Fruit fly (Drosophila melanogaster) whole organism, prepupa: ENCODE measurements around the gene Ugt316A1.
A peak's percentile ranks its signal among the peaks of the same experiment; 100 is the strongest.

Experiments
- Blimp-1 ChIP-seq: fragments of 200-800 bp; sonication (Bioruptor generic); optimal IDR thresholded peaks from 3 replicates; lab custom pipeline; 2017; ENCODE audit warnings: missing biosample characterization, missing genetic modification characterization, mild to moderate bottlenecking, moderate library complexity, missing genetic modification reagents
- CG10631 ChIP-seq: fragments of 200-800 bp; sonication (Bioruptor generic); optimal IDR thresholded peaks from 2 replicates; lab custom pipeline; 2016; ENCODE audit warnings: missing biosample characterization, missing genetic modification characterization
- CG10669 ChIP-seq: fragments of 200-800 bp; sonication (Bioruptor generic); optimal IDR thresholded peaks from 3 replicates; lab custom pipeline; 2018; ENCODE audit warnings: missing biosample characterization, mild to moderate bottlenecking, missing genetic modification characterization, moderate library complexity
- CG11294 ChIP-seq: fragments of 200-800 bp; sonication (Bioruptor generic); IDR thresholded peaks from 2 replicates; pipeline ENCODE4 v1.3.6; 2022; ENCODE audit warnings: missing biosample characterization, missing genetic modification characterization
- CG15336 ChIP-seq: fragments of 200-800 bp; sonication (Bioruptor generic); IDR thresholded peaks from 2 replicates; pipeline ENCODE4 v1.3.6; 2022; ENCODE audit warnings: missing biosample characterization, missing genetic modification characterization
- CG16779 ChIP-seq: fragments of 200-800 bp; sonication (Bioruptor generic); optimal IDR thresholded peaks from 3 replicates; lab custom pipeline; 2017; ENCODE audit warnings: missing biosample characterization, mild to moderate bottlenecking, missing genetic modification characterization
- CG3032 ChIP-seq: fragments of 200-800 bp; optimal IDR thresholded peaks from 2 replicates; lab custom pipeline; 2019; ENCODE audit warnings: missing biosample characterization, mild to moderate bottlenecking, missing genetic modification characterization, moderate library complexity
- CG32006 ChIP-seq: fragments of 200-800 bp; sonication (Bioruptor generic); optimal IDR thresholded peaks from 3 replicates; lab custom pipeline; 2017; ENCODE audit warnings: missing biosample characterization, mild to moderate bottlenecking, missing genetic modification characterization
- CG34406 ChIP-seq: fragments of 200-800 bp; sonication (Bioruptor generic); optimal IDR thresholded peaks from 3 replicates; lab custom pipeline; 2016; ENCODE audit warnings: missing biosample characterization, missing genetic modification characterization
- CG3919 ChIP-seq: fragments of 200-800 bp; sonication (Bioruptor generic); optimal IDR thresholded peaks from 3 replicates; lab custom pipeline; 2016; ENCODE audit warnings: missing biosample characterization, missing genetic modification characterization
- CG4318 ChIP-seq: fragments of 200-800 bp; sonication (Bioruptor generic); optimal IDR thresholded peaks from 3 replicates; lab custom pipeline; 2017; ENCODE audit warnings: missing biosample characterization, mild to moderate bottlenecking, missing genetic modification characterization
- CG6276 ChIP-seq: fragments of 200-800 bp; sonication (Bioruptor generic); optimal IDR thresholded peaks from 2 replicates; lab custom pipeline; 2017; ENCODE audit warnings: missing biosample characterization, mild to moderate bottlenecking, missing genetic modification characterization
- CG6792 ChIP-seq: fragments of 200-800 bp; sonication (Bioruptor generic); optimal IDR thresholded peaks from 3 replicates; lab custom pipeline; 2016; ENCODE audit warnings: missing biosample characterization, missing genetic modification characterization
- CG6808 ChIP-seq: fragments of 200-800 bp; sonication (Bioruptor generic); optimal IDR thresholded peaks from 3 replicates; lab custom pipeline; 2017; ENCODE audit warnings: missing biosample characterization, missing genetic modification characterization, mild to moderate bottlenecking, moderate library complexity, missing genetic modification reagents
- CG6854 ChIP-seq: fragments of 200-800 bp; sonication (Bioruptor generic); optimal IDR thresholded peaks from 2 replicates; lab custom pipeline; 2017; ENCODE audit warnings: missing biosample characterization, mild to moderate bottlenecking, missing genetic modification characterization
- CG7368 ChIP-seq: fragments of 200-800 bp; sonication (Bioruptor generic); optimal IDR thresholded peaks from 3 replicates; lab custom pipeline; 2016; ENCODE audit warnings: missing biosample characterization, missing genetic modification characterization
- CG8119 ChIP-seq: fragments of 200-800 bp; sonication (Bioruptor generic); IDR thresholded peaks from 3 replicates; pipeline ENCODE4 v1.3.6; 2022; ENCODE audit warnings: missing biosample characterization, missing genetic modification characterization
- CG8319 ChIP-seq: fragments of 200-800 bp; sonication (Bioruptor generic); optimal IDR thresholded peaks from 3 replicates; lab custom pipeline; 2016; ENCODE audit warnings: missing biosample characterization, missing genetic modification characterization
- CG8632 ChIP-seq: fragments of 200-800 bp; sonication (Bioruptor generic); optimal IDR thresholded peaks from 3 replicates; lab custom pipeline; 2016; ENCODE audit warnings: missing biosample characterization, missing genetic modification characterization
- Eip78C ChIP-seq: fragments of 200-800 bp; sonication (Bioruptor generic); peaks from one replicate; lab custom pipeline; 2016; ENCODE audit warnings: missing biosample characterization, missing genetic modification characterization
- Eip93F ChIP-seq: fragments of 200-800 bp; sonication (Bioruptor generic); optimal IDR thresholded peaks from 2 replicates; lab custom pipeline; 2016; ENCODE audit warnings: missing biosample characterization, mild to moderate bottlenecking, missing genetic modification characterization
- Ets21C ChIP-seq: fragments of 200-800 bp; sonication (Bioruptor generic); optimal IDR thresholded peaks from 3 replicates; lab custom pipeline; 2016; ENCODE audit warnings: missing biosample characterization, missing genetic modification characterization
- Ets96B ChIP-seq: fragments of 200-800 bp; optimal IDR thresholded peaks from 2 replicates; lab custom pipeline; 2019; ENCODE audit warnings: missing biosample characterization, mild to moderate bottlenecking, missing genetic modification characterization, moderate library complexity
- Gug ChIP-seq: fragments of 200-800 bp; sonication (Bioruptor generic); IDR thresholded peaks from 2 replicates; pipeline ENCODE4 v1.3.6; 2022; ENCODE audit warnings: missing biosample characterization, missing genetic modification characterization
- Hr39 ChIP-seq: fragments of 200-800 bp; sonication (Bioruptor generic); optimal IDR thresholded peaks from 2 replicates; lab custom pipeline; 2016; ENCODE audit warnings: missing biosample characterization, missing genetic modification characterization
- Hr4 ChIP-seq: fragments of 200-800 bp; sonication (Bioruptor generic); optimal IDR thresholded peaks from 3 replicates; lab custom pipeline; 2016; ENCODE audit warnings: missing biosample characterization, missing genetic modification characterization
- Lpt ChIP-seq: fragments of 200-800 bp; sonication (Bioruptor generic); optimal IDR thresholded peaks from 3 replicates; lab custom pipeline; 2016; ENCODE audit warnings: missing biosample characterization, missing genetic modification characterization
- Met ChIP-seq: fragments of 200-800 bp; sonication (Bioruptor generic); optimal IDR thresholded peaks from 3 replicates; lab custom pipeline; 2016; ENCODE audit warnings: missing biosample characterization, missing genetic modification characterization
- OdsH ChIP-seq: fragments of 200-800 bp; sonication (Bioruptor generic); optimal IDR thresholded peaks from 3 replicates; lab custom pipeline; 2016; ENCODE audit warnings: missing biosample characterization, missing genetic modification characterization
- Smox ChIP-seq: fragments of 200-800 bp; sonication (Bioruptor generic); optimal IDR thresholded peaks from 3 replicates; lab custom pipeline; 2016; ENCODE audit warnings: missing biosample characterization, missing genetic modification characterization
- Sox102F ChIP-seq: fragments of 200-800 bp; sonication (Bioruptor generic); optimal IDR thresholded peaks from 2 replicates; lab custom pipeline; 2016; ENCODE audit warnings: missing biosample characterization, mild to moderate bottlenecking, missing genetic modification characterization
- Sox14 ChIP-seq: fragments of 200-800 bp; sonication (Bioruptor generic); optimal IDR thresholded peaks from 3 replicates; lab custom pipeline; 2016; ENCODE audit warnings: missing biosample characterization, missing genetic modification characterization
- Sox15 ChIP-seq: fragments of 200-800 bp; sonication (Bioruptor generic); optimal IDR thresholded peaks from 3 replicates; lab custom pipeline; 2016; ENCODE audit warnings: missing biosample characterization, missing genetic modification characterization
- achi ChIP-seq: fragments of 200-800 bp; sonication (Bioruptor generic); optimal IDR thresholded peaks from 3 replicates; lab custom pipeline; 2016; ENCODE audit warnings: missing biosample characterization, missing genetic modification characterization
- acj6 ChIP-seq: fragments of 200-800 bp; sonication (Bioruptor generic); optimal IDR thresholded peaks from 3 replicates; lab custom pipeline; 2016; ENCODE audit warnings: missing biosample characterization, missing genetic modification characterization
- cyc ChIP-seq: fragments of 200-800 bp; sonication (Bioruptor generic); optimal IDR thresholded peaks from 3 replicates; lab custom pipeline; 2016; ENCODE audit warnings: missing biosample characterization, missing genetic modification characterization
- dac ChIP-seq: fragments of 200-800 bp; sonication (Bioruptor generic); optimal IDR thresholded peaks from 2 replicates; lab custom pipeline; 2017; ENCODE audit warnings: missing biosample characterization, mild to moderate bottlenecking, missing genetic modification characterization
- dsx ChIP-seq: fragments of 200-800 bp; optimal IDR thresholded peaks from 3 replicates; lab custom pipeline; 2019; ENCODE audit warnings: missing biosample characterization, mild to moderate bottlenecking, missing genetic modification characterization, moderate library complexity; ENCODE audit not compliant: poor library complexity, severe bottlenecking
- eg ChIP-seq: fragments of 200-800 bp; sonication (Bioruptor generic); IDR thresholded peaks from 3 replicates; pipeline ENCODE4 v1.3.6; 2022; ENCODE audit warnings: missing biosample characterization, missing genetic modification characterization
- esn ChIP-seq: fragments of 200-800 bp; sonication (Bioruptor generic); optimal IDR thresholded peaks from 2 replicates; lab custom pipeline; 2016; ENCODE audit warnings: missing biosample characterization, mild to moderate bottlenecking, missing genetic modification characterization, moderate library complexity
- fd59A ChIP-seq: fragments of 200-800 bp; sonication (Bioruptor generic); optimal IDR thresholded peaks from 2 replicates; lab custom pipeline; 2017; ENCODE audit warnings: missing biosample characterization, mild to moderate bottlenecking, missing genetic modification characterization, missing genetic modification reagents
- fkh ChIP-seq: fragments of 200-800 bp; sonication (Bioruptor generic); optimal IDR thresholded peaks from 3 replicates; lab custom pipeline; 2017; ENCODE audit warnings: missing biosample characterization, mild to moderate bottlenecking, missing genetic modification characterization, moderate library complexity
- lz ChIP-seq: fragments of 200-800 bp; sonication (Bioruptor generic); optimal IDR thresholded peaks from 3 replicates; lab custom pipeline; 2016; ENCODE audit warnings: missing biosample characterization, missing genetic modification characterization
- net ChIP-seq: fragments of 200-800 bp; sonication (Bioruptor generic); optimal IDR thresholded peaks from 3 replicates; lab custom pipeline; 2016; ENCODE audit warnings: missing biosample characterization, missing genetic modification characterization
- salr ChIP-seq, 2 experiments: fragments of 200-800 bp; sonication (Bioruptor generic); optimal IDR thresholded peaks; 3 replicates each; lab custom pipeline; 2016 to 2018; ENCODE audit warnings: missing biosample characterization in 2 of 2, missing genetic modification characterization in 2 of 2, mild to moderate bottlenecking in 1 of 2
- spab ChIP-seq: fragments of 200-800 bp; sonication (Bioruptor generic); optimal IDR thresholded peaks from 2 replicates; lab custom pipeline; 2017; ENCODE audit warnings: missing biosample characterization, mild to moderate bottlenecking, missing genetic modification characterization, missing genetic modification reagents
- ss ChIP-seq, 2 experiments: fragments of 200-800 bp; sonication (Bioruptor generic); optimal IDR thresholded peaks; 2 replicates in 1 of 2; 3 replicates in 1 of 2; lab custom pipeline; 2017 to 2018; ENCODE audit warnings: mild to moderate bottlenecking in 2 of 2, missing biosample characterization in 2 of 2, missing genetic modification characterization in 2 of 2, moderate library complexity in 1 of 2
- svp ChIP-seq: fragments of 200-800 bp; sonication (Bioruptor generic); peaks from one replicate; lab custom pipeline; 2016; ENCODE audit warnings: missing biosample characterization, missing genetic modification characterization
- topi ChIP-seq: fragments of 200-800 bp; sonication (Bioruptor generic); optimal IDR thresholded peaks from 3 replicates; lab custom pipeline; 2016; ENCODE audit warnings: missing biosample characterization, missing genetic modification characterization
- vri ChIP-seq: fragments of 200-800 bp; sonication (Bioruptor generic); optimal IDR thresholded peaks from 3 replicates; lab custom pipeline; 2016; ENCODE audit warnings: missing biosample characterization, mild to moderate bottlenecking, missing genetic modification characterization

The Ugt316A1 gene

dm6 chr3L:19027172-19027571 is 35.4 kb downstream of the Ugt316A1 start:
- TF ChIP-seq Eip78C (GFP tag; lab: Kevin White, UChicago): peak; percentile 71
- peak; percentile 54 for TF ChIP-seq svp (GFP tag; lab: Kevin White, UChicago)
- peak; percentile 12 for TF ChIP-seq CG32006 (GFP tag; lab: Kevin White, UChicago)
- TF ChIP-seq Hr4 (GFP tag; lab: Kevin White, UChicago): peak; percentile 17
- TF ChIP-seq OdsH (GFP tag; lab: Kevin White, UChicago): peak; percentile 13
- no peak for TF ChIP-seq net

dm6 chr3L:19024800-19025199 is 37.8 kb downstream of the Ugt316A1 start:
- TF ChIP-seq CG11294 (GFP tag; lab: Robert Waterston, UW) (no peak), fkh (no peak), CG34406 (GFP tag; lab: Kevin White, UChicago) (peak; percentile 50), CG15336 (GFP tag; lab: Robert Waterston, UW) (0 out of 2 replicates have a peak, but pooled peaks have one; percentile 20), CG6808 (GFP tag; lab: Kevin White, UChicago) (peak; percentile 48), Smox (GFP tag; lab: Kevin White, UChicago) (peak; percentile 66), CG10631 (peak; percentile 5), Sox14 (GFP tag; lab: Kevin White, UChicago) (peak; percentile 46), fd59A (no peak), CG3919 (GFP tag; lab: Kevin White, UChicago) (peak; percentile 72), achi (GFP tag; lab: Kevin White, UChicago) (peak; percentile 49), lz (peak; percentile 46), net (peak; percentile 8), Hr39 (GFP tag; lab: Kevin White, UChicago) (peak; percentile 68), Sox15 (GFP tag; lab: Kevin White, UChicago) (peak; percentile 26), topi (peak; percentile 72), Lpt (GFP tag; lab: Kevin White, UChicago) (no peak), CG32006 (GFP tag; lab: Kevin White, UChicago) (peak; percentile 50), dac (GFP tag; lab: Kevin White, UChicago) (no peak), spab (GFP tag; lab: Kevin White, UChicago) (peak; percentile 53), Sox102F (GFP tag; lab: Kevin White, UChicago) (peak; percentile 76), dsx (no peak), cyc (GFP tag; lab: Kevin White, UChicago) (peak; percentile 77), Met (GFP tag; lab: Kevin White, UChicago) (peak; percentile 73), CG8119 (GFP tag; lab: Robert Waterston, UW) (no peak), CG16779 (tag; lab: Kevin White, UChicago) (no peak), CG6792 (GFP tag; lab: Kevin White, UChicago) (peak; percentile 37), CG8632 (GFP tag; lab: Kevin White, UChicago) (peak; percentile 49), Blimp-1 (GFP tag; lab: Kevin White, UChicago) (peak; percentile 29), Gug (GFP tag; lab: Robert Waterston, UW) (no peak), CG4318 (GFP tag; lab: Kevin White, UChicago) (no peak), CG6854 (GFP tag; lab: Kevin White, UChicago) (peak; percentile 38), Eip93F (GFP tag; lab: Kevin White, UChicago) (no peak), CG6276 (GFP tag; lab: Kevin White, UChicago) (no peak), acj6 (GFP tag; lab: Kevin White, UChicago) (peak; percentile 55), salr (GFP tag; optimal IDR thresholded peaks at IDR 0.05; lab: Kevin White, UChicago) (no peak), esn (GFP tag; lab: Kevin White, UChicago) (peak; percentile 71), Ets96B (tag; lab: Kevin White, UChicago) (peak; percentile 24), CG7368 (peak; percentile 54), Eip78C (GFP tag; lab: Kevin White, UChicago) (peak; percentile 88), CG8319 (GFP tag; lab: Kevin White, UChicago) (peak; percentile 39), ss (GFP tag; optimal IDR thresholded peaks at IDR 0.05; lab: Kevin White, UChicago) (peak in 1 of 2 experiments; percentile 33), Ets21C (GFP tag; lab: Kevin White, UChicago) (no peak), CG10669 (GFP tag; lab: Kevin White, UChicago) (peak; percentile 44), CG3032 (peak; percentile 43), eg (GFP tag; lab: Robert Waterston, UW) (peak; percentile 43; the same call in 1 of the 3 replicates), vri (peak; percentile 53)
